Fruit fly (Drosophila melanogaster) whole organism, embryonic: ENCODE data around the gene pug.

Experiments used
- Abd-B ChIP-seq: fragments of 200-800 bp; sonication (Bioruptor generic); optimal IDR thresholded peaks from 2 replicates; lab custom pipeline; 2018; ENCODE audit warnings: missing biosample characterization, mild to moderate bottlenecking, missing genetic modification characterization, moderate library complexity
- Blimp-1 ChIP-seq: fragments of 200-800 bp; sonication (Bioruptor generic); optimal IDR thresholded peaks from 3 replicates; lab custom pipeline; 2018; ENCODE audit warnings: missing biosample characterization, missing genetic modification characterization, mild to moderate bottlenecking, moderate library complexity, missing genetic modification reagents
- BtbVII ChIP-seq: fragments of 200-800 bp; sonication (Bioruptor generic); optimal IDR thresholded peaks from 3 replicates; lab custom pipeline; 2017; ENCODE audit warnings: missing biosample characterization, mild to moderate bottlenecking, missing genetic modification characterization
- CG10321 ChIP-seq: fragments of 200-800 bp; sonication (Bioruptor generic); IDR thresholded peaks from 2 replicates; pipeline ENCODE4 v1.3.6; 2022; ENCODE audit warnings: missing biosample characterization, missing genetic modification characterization
- CG10462 ChIP-seq: fragments of 200-800 bp; sonication (Bioruptor generic); optimal IDR thresholded peaks from 2 replicates; lab custom pipeline; 2016; ENCODE audit warnings: missing biosample characterization, missing genetic modification characterization
- CG10543 ChIP-seq: fragments of 200-800 bp; sonication (Bioruptor generic); optimal IDR thresholded peaks from 3 replicates; lab custom pipeline; 2017; ENCODE audit warnings: missing biosample characterization, mild to moderate bottlenecking, missing genetic modification characterization, moderate library complexity
- CG11723 ChIP-seq: fragments of 200-800 bp; sonication (Bioruptor generic); optimal IDR thresholded peaks from 2 replicates; lab custom pipeline; 2017; ENCODE audit warnings: missing biosample characterization, mild to moderate bottlenecking, missing genetic modification characterization
- CG12155 ChIP-seq: fragments of 200-800 bp; sonication (Bioruptor generic); optimal IDR thresholded peaks from 3 replicates; lab custom pipeline; 2016; ENCODE audit warnings: missing biosample characterization, missing genetic modification characterization
- CG12236 ChIP-seq: fragments of 200-800 bp; sonication (Bioruptor generic); optimal IDR thresholded peaks from 2 replicates; lab custom pipeline; 2016; ENCODE audit warnings: missing biosample characterization, missing genetic modification characterization
- CG14710 ChIP-seq: fragments of 200-800 bp; sonication (Bioruptor generic); optimal IDR thresholded peaks from 3 replicates; lab custom pipeline; 2019; ENCODE audit warnings: missing biosample characterization, mild to moderate bottlenecking, missing genetic modification characterization, moderate library complexity
- CG15479 ChIP-seq: fragments of 200-800 bp; sonication (Bioruptor generic); optimal IDR thresholded peaks from 3 replicates; lab custom pipeline; 2019; ENCODE audit warnings: missing biosample characterization, mild to moderate bottlenecking, missing genetic modification characterization, moderate library complexity
- CG17328 ChIP-seq: fragments of 200-800 bp; sonication (Bioruptor generic); IDR thresholded peaks from 2 replicates; pipeline ENCODE4 v1.3.6; 2022; ENCODE audit warnings: missing biosample characterization, missing genetic modification characterization
- CG18599 ChIP-seq: fragments of 200-800 bp; sonication (Bioruptor generic); optimal IDR thresholded peaks from 3 replicates; lab custom pipeline; 2017; ENCODE audit warnings: missing biosample characterization, missing genetic modification characterization, mild to moderate bottlenecking, moderate library complexity, missing genetic modification reagents
- CG43689 ChIP-seq: fragments of 200-800 bp; sonication (Bioruptor generic); IDR thresholded peaks from 2 replicates; pipeline ENCODE4 v1.3.6; 2022; ENCODE audit warnings: missing biosample characterization, missing genetic modification characterization
- CG4707 ChIP-seq: fragments of 200-800 bp; sonication (Bioruptor generic); optimal IDR thresholded peaks from 2 replicates; lab custom pipeline; 2018; ENCODE audit warnings: missing biosample characterization, mild to moderate bottlenecking, missing genetic modification characterization, moderate library complexity
- CG4820 ChIP-seq: fragments of 200-800 bp; sonication (Bioruptor generic); optimal IDR thresholded peaks from 3 replicates; lab custom pipeline; 2016; ENCODE audit warnings: missing biosample characterization, missing genetic modification characterization
- CG6175 ChIP-seq: fragments of 200-800 bp; sonication (Bioruptor generic); IDR thresholded peaks from 3 replicates; pipeline ENCODE4 v1.3.6; 2022; ENCODE audit warnings: missing biosample characterization, missing genetic modification characterization
- CG6272 ChIP-seq: fragments of 200-800 bp; sonication (Bioruptor generic); IDR thresholded peaks from 2 replicates; pipeline ENCODE4 v1.3.6; 2022; ENCODE audit warnings: missing biosample characterization, missing genetic modification characterization
- CG7357 ChIP-seq: fragments of 200-800 bp; sonication (Bioruptor generic); IDR thresholded peaks from 3 replicates; pipeline ENCODE4 v1.3.6; 2022; ENCODE audit warnings: missing biosample characterization, missing genetic modification characterization
- CG8290 ChIP-seq, 3 experiments: fragments of 200-800 bp; sonication (Bioruptor generic); optimal IDR thresholded peaks; 2 replicates each; lab custom pipeline; 2016 to 2019; ENCODE audit warnings: missing biosample characterization in 3 of 3, missing genetic modification characterization in 3 of 3, mild to moderate bottlenecking in 2 of 3, moderate library complexity in 1 of 3
- Eip74EF ChIP-seq, 2 experiments: fragments of 200-800 bp in 1 of 2; fragments of >200 bp in 1 of 2; sonication (Bioruptor generic) in 1 of 2; optimal IDR thresholded peaks; 2 replicates each; lab custom pipeline; 2017 to 2019; ENCODE audit warnings: missing biosample characterization in 2 of 2, missing genetic modification characterization in 2 of 2, mild to moderate bottlenecking in 1 of 2, moderate library complexity in 1 of 2
- Hey ChIP-seq: fragments of 200-800 bp; sonication (Bioruptor generic); optimal IDR thresholded peaks from 3 replicates; lab custom pipeline; 2018; ENCODE audit warnings: missing biosample characterization, mild to moderate bottlenecking, missing genetic modification characterization
- Hr78 ChIP-seq, 2 experiments: fragments of 200-800 bp in 1 of 2; fragments of >200 bp in 1 of 2; sonication (Bioruptor generic) in 1 of 2; optimal IDR thresholded peaks; 2 replicates each; lab custom pipeline; 2017 to 2019; ENCODE audit warnings: missing biosample characterization in 2 of 2, missing genetic modification characterization in 2 of 2, mild to moderate bottlenecking in 1 of 2, moderate library complexity in 1 of 2
- MESR4 ChIP-seq: fragments of 200-800 bp; sonication (Bioruptor generic); optimal IDR thresholded peaks from 2 replicates; lab custom pipeline; 2018; ENCODE audit warnings: missing biosample characterization, mild to moderate bottlenecking, missing genetic modification characterization, moderate library complexity
- Mrtf ChIP-seq: fragments of 200-800 bp; sonication (Bioruptor generic); IDR thresholded peaks from 3 replicates; pipeline ENCODE4 v1.3.6; 2022; ENCODE audit warnings: missing biosample characterization, missing genetic modification characterization
- NFAT ChIP-seq: fragments of 200-800 bp; sonication (Bioruptor generic); IDR thresholded peaks from 2 replicates; pipeline ENCODE4 v1.3.6; 2022; ENCODE audit warnings: missing biosample characterization, missing genetic modification characterization
- Oaz ChIP-seq: fragments of 200-800 bp; sonication (Bioruptor generic); IDR thresholded peaks from 2 replicates; pipeline ENCODE4 v1.3.6; 2022; ENCODE audit warnings: missing biosample characterization, missing genetic modification characterization
- Optix ChIP-seq: fragments of 200-800 bp; sonication (Bioruptor generic); IDR thresholded peaks from 3 replicates; pipeline ENCODE4 v1.3.6; 2022; ENCODE audit warnings: missing biosample characterization, missing genetic modification characterization
- Poxn ChIP-seq: fragments of 200-800 bp; sonication (Bioruptor generic); IDR thresholded peaks from 2 replicates; pipeline ENCODE4 v1.3.6; 2022; ENCODE audit warnings: missing biosample characterization, missing genetic modification characterization
- Ptx1 ChIP-seq: fragments of 200-800 bp; sonication (Bioruptor generic); IDR thresholded peaks from 2 replicates; pipeline ENCODE4 v1.3.6; 2022; ENCODE audit warnings: missing biosample characterization, missing genetic modification characterization
- Side ChIP-seq: fragments of 200-800 bp; sonication (Bioruptor generic); optimal IDR thresholded peaks from 2 replicates; lab custom pipeline; 2016; ENCODE audit warnings: missing biosample characterization, missing genetic modification characterization
- Spps ChIP-seq: fragments of 200-800 bp; sonication (Bioruptor generic); optimal IDR thresholded peaks from 2 replicates; lab custom pipeline; 2018; ENCODE audit warnings: missing biosample characterization, mild to moderate bottlenecking, missing genetic modification characterization
- Sry-β ChIP-seq: fragments of 200-800 bp; sonication (Bioruptor generic); optimal IDR thresholded peaks from 2 replicates; lab custom pipeline; 2018; ENCODE audit warnings: missing biosample characterization, mild to moderate bottlenecking, missing genetic modification characterization, moderate library complexity
- YL-1 ChIP-seq: fragments of 200-800 bp; sonication (Bioruptor generic); optimal IDR thresholded peaks from 3 replicates; lab custom pipeline; 2017; ENCODE audit warnings: missing biosample characterization, mild to moderate bottlenecking, missing genetic modification characterization
- ab ChIP-seq: fragments of 200-800 bp; sonication (Bioruptor generic); optimal IDR thresholded peaks from 2 replicates; lab custom pipeline; 2016; ENCODE audit warnings: missing biosample characterization, missing genetic modification characterization
- chif ChIP-seq, 2 experiments: fragments of 200-800 bp; sonication (Bioruptor generic); optimal IDR thresholded peaks; 3 replicates each; lab custom pipeline; 2016; ENCODE audit warnings: missing biosample characterization in 2 of 2, missing genetic modification characterization in 2 of 2
- crol ChIP-seq: fragments of 200-800 bp; sonication (Bioruptor generic); IDR thresholded peaks from 2 replicates; pipeline ENCODE4 v1.3.6; 2022; ENCODE audit warnings: missing biosample characterization, missing genetic modification characterization
- da ChIP-seq: fragments of 200-800 bp; sonication (Bioruptor generic); optimal IDR thresholded peaks from 2 replicates; lab custom pipeline; 2016; ENCODE audit warnings: missing biosample characterization, missing genetic modification characterization
- h ChIP-seq: fragments of >200 bp; optimal IDR thresholded peaks from 2 replicates; lab custom pipeline; 2017
- kah ChIP-seq: fragments of 200-800 bp; sonication (Bioruptor generic); optimal IDR thresholded peaks from 2 replicates; lab custom pipeline; 2018; ENCODE audit warnings: missing biosample characterization, mild to moderate bottlenecking, missing genetic modification characterization
- knrl ChIP-seq: fragments of 200-800 bp; sonication (Bioruptor generic); IDR thresholded peaks from 3 replicates; pipeline ENCODE4 v1.3.6; 2022; ENCODE audit warnings: missing biosample characterization, missing genetic modification characterization; ENCODE audit not compliant: partially characterized antibody
- lbe ChIP-seq: fragments of 200-800 bp; sonication (Bioruptor generic); optimal IDR thresholded peaks from 2 replicates; lab custom pipeline; 2016; ENCODE audit warnings: missing biosample characterization, mild to moderate bottlenecking, missing genetic modification characterization
- nerfin-1 ChIP-seq: fragments of 200-800 bp; sonication (Bioruptor generic); optimal IDR thresholded peaks from 3 replicates; lab custom pipeline; 2019; ENCODE audit warnings: missing biosample characterization, mild to moderate bottlenecking, missing genetic modification characterization, moderate library complexity
- nom ChIP-seq: fragments of 200-800 bp; sonication (Bioruptor generic); optimal IDR thresholded peaks from 2 replicates; lab custom pipeline; 2017; ENCODE audit warnings: missing biosample characterization, missing genetic modification characterization, mild to moderate bottlenecking, moderate library complexity, missing genetic modification reagents
- p53 ChIP-seq: fragments of 200-800 bp; sonication (Bioruptor generic); optimal IDR thresholded peaks from 2 replicates; lab custom pipeline; 2016; ENCODE audit warnings: missing biosample characterization, missing genetic modification characterization
- ranshi ChIP-seq: fragments of 200-800 bp; sonication (Bioruptor generic); IDR thresholded peaks from 2 replicates; pipeline ENCODE4 v1.3.6; 2022; ENCODE audit warnings: missing biosample characterization, missing genetic modification characterization
- sens-2 ChIP-seq: fragments of 200-800 bp; sonication (Bioruptor generic); IDR thresholded peaks from 2 replicates; pipeline ENCODE4 v1.3.6; 2022; ENCODE audit warnings: missing biosample characterization, missing genetic modification characterization
- sna ChIP-seq: fragments of 200-800 bp; sonication (Bioruptor generic); IDR thresholded peaks from 2 replicates; pipeline ENCODE4 v1.3.6; 2022; ENCODE audit warnings: missing biosample characterization, missing genetic modification characterization; ENCODE audit not compliant: partially characterized antibody
- vfl ChIP-seq: fragments of 200-800 bp; sonication (Bioruptor generic); optimal IDR thresholded peaks from 2 replicates; lab custom pipeline; 2016; ENCODE audit warnings: missing biosample characterization, missing genetic modification characterization
- vnd ChIP-seq: fragments of 200-800 bp; sonication (Bioruptor generic); IDR thresholded peaks from 3 replicates; pipeline ENCODE4 v1.3.6; 2022; ENCODE audit warnings: missing biosample characterization, missing genetic modification characterization; ENCODE audit not compliant: partially characterized antibody

The pug gene

dm6 chr3R:10664942-10665341 is 31.4 kb upstream of the pug start (continued):
- TF ChIP-seq nom (GFP tag; lab: Kevin White, UChicago) (peak; percentile 53), Spps (tag; lab: Kevin White, UChicago) (peak; percentile 42), Sry-β (GFP tag; lab: Kevin White, UChicago) (peak; percentile 31), Blimp-1 (peak; percentile 49), CG6272 (GFP tag; lab: Robert Waterston, UW) (no peak), CG8290 (GFP tag; optimal IDR thresholded peaks at IDR 0.05; lab: Kevin White, UChicago) (peak; percentile 31), CG8290 (tag; optimal IDR thresholded peaks at IDR 0.05; lab: Kevin White, UChicago) (peak in 1 of 2 experiments; percentile 65), Hey (tag; lab: Kevin White, UChicago) (no peak), h (peak; percentile 71), Oaz (GFP tag; lab: Robert Waterston, UW) (peak; percentile 23; the same call in 1 of the 2 replicates), CG10321 (GFP tag; lab: Robert Waterston, UW) (peak; percentile 97), sna (GFP tag; lab: Robert Waterston, UW) (0 out of 2 replicates have a peak, but pooled peaks have one; percentile 39), lbe (GFP tag; lab: Kevin White, UChicago) (no peak), CG12236 (GFP tag; lab: Kevin White, UChicago) (no peak), CG43689 (GFP tag; lab: Robert Waterston, UW) (no peak), CG14710 (tag; lab: Kevin White, UChicago) (peak; percentile 36), CG11723 (GFP tag; lab: Kevin White, UChicago) (peak; percentile 15), CG18599 (GFP tag; lab: Kevin White, UChicago) (peak; percentile 58), YL-1 (peak; percentile 10), BtbVII (GFP tag; lab: Kevin White, UChicago) (peak; percentile 72), Side (peak; percentile 69), Poxn (GFP tag; lab: Robert Waterston, UW) (no peak), sens-2 (GFP tag; lab: Robert Waterston, UW) (0 out of 2 replicates have a peak, but pooled peaks have one; percentile 47), CG6175 (no peak), CG12155 (no peak), CG15479 (no peak), kah (GFP tag; lab: Kevin White, UChicago) (peak; percentile 61), knrl (GFP tag; lab: Robert Waterston, UW) (no peak), CG10543 (GFP tag; lab: Kevin White, UChicago) (peak; percentile 42), NFAT (GFP tag; lab: Robert Waterston, UW) (no peak; the same call in 1 of the 2 replicates), MESR4 (GFP tag; lab: Kevin White, UChicago) (peak; percentile 4), Abd-B (GFP tag; lab: Kevin White, UChicago) (no peak), CG10462 (GFP tag; lab: Kevin White, UChicago) (no peak), ab (no peak), da (GFP tag; lab: Kevin White, UChicago) (no peak), crol (GFP tag; lab: Robert Waterston, UW) (0 out of 2 replicates have a peak, but pooled peaks have one; percentile 24), chif (GFP tag; optimal IDR thresholded peaks at IDR 0.05; lab: Kevin White, UChicago) (peak in 1 of 2 experiments; percentile 54), vnd (GFP tag; lab: Robert Waterston, UW) (no peak), nerfin-1 (tag; lab: Kevin White, UChicago) (peak; percentile 62), Eip74EF (GFP tag; optimal IDR thresholded peaks at IDR 0.05; lab: Kevin White, UChicago) (no peak), CG7357 (GFP tag; lab: Robert Waterston, UW) (no peak), ranshi (GFP tag; lab: Robert Waterston, UW) (peak; percentile 48; the same call in 1 of the 2 replicates), CG17328 (peak; percentile 65), CG4707 (GFP tag; lab: Kevin White, UChicago) (peak; percentile 80), Optix (peak; percentile 61; the same call in 2 of the 3 replicates), Hr78 (GFP tag; optimal IDR thresholded peaks at IDR 0.05; lab: Kevin White, UChicago) (no peak), Mrtf (GFP tag; lab: Robert Waterston, UW) (peak; percentile 44; the same call in 1 of the 3 replicates), vfl (GFP tag; lab: Kevin White, UChicago) (no peak), CG4820 (GFP tag; lab: Kevin White, UChicago) (peak; percentile 20), p53 (GFP tag; lab: Kevin White, UChicago) (no peak), Ptx1 (GFP tag; lab: Robert Waterston, UW) (no peak)
